Worm (Caenorhabditis elegans) whole organism, L1 larva: ENCODE results near the gene rho-1.

Experiments used
- C04F5.9 ChIP-seq: sonication (generic microtip); optimal IDR thresholded peaks from 2 replicates; lab custom pipeline; 2016; ENCODE audit warnings: missing genetic modification characterization, missing compliant biosample characterization
- C34B4.2 ChIP-seq: sonication (generic microtip); optimal IDR thresholded peaks from 2 replicates; lab custom pipeline; 2017; ENCODE audit warnings: mild to moderate bottlenecking, missing genetic modification characterization, missing compliant biosample characterization
- aha-1 ChIP-seq: fragments of 150-350 bp; optimal IDR thresholded peaks from 2 replicates; lab custom pipeline; 2014; ENCODE audit warnings: missing biosample characterization, missing genetic modification characterization
- alr-1 ChIP-seq: fragments of 200-800 bp; sonication (Bioruptor generic); optimal IDR thresholded peaks from 2 replicates; lab custom pipeline; 2018; ENCODE audit warnings: borderline replicate concordance, mild to moderate bottlenecking, missing genetic modification characterization, missing compliant biosample characterization
- aly-2 ChIP-seq: fragments of 150-350 bp; optimal IDR thresholded peaks from 2 replicates; lab custom pipeline; 2014; ENCODE audit warnings: missing biosample characterization, missing genetic modification characterization
- ama-1 ChIP-seq: fragments of 150-350 bp; optimal IDR thresholded peaks from 2 replicates; lab custom pipeline; 2014
- ceh-63 ChIP-seq: fragments of 200-800 bp; sonication (Bioruptor generic); optimal IDR thresholded peaks from 2 replicates; lab custom pipeline; 2018; ENCODE audit warnings: mild to moderate bottlenecking, missing genetic modification characterization, missing compliant biosample characterization
- ceh-8 ChIP-seq: fragments of 200-800 bp; sonication (Bioruptor generic); optimal IDR thresholded peaks from 2 replicates; lab custom pipeline; 2018; ENCODE audit warnings: mild to moderate bottlenecking, missing genetic modification characterization, moderate library complexity, missing compliant biosample characterization
- ceh-88 ChIP-seq: fragments of 200-800 bp; sonication (Bioruptor generic); IDR thresholded peaks from 2 replicates; pipeline ENCODE4 v1.3.6; 2022; ENCODE audit warnings: missing genetic modification characterization, missing compliant biosample characterization
- dpl-1 ChIP-seq, 3 experiments: fragments of 150-350 bp in 2 of 3; sonication (generic microtip) in 1 of 3; optimal IDR thresholded peaks; 2 replicates each; lab custom pipeline; 2014 to 2017; ENCODE audit warnings: missing biosample characterization in 3 of 3, missing genetic modification characterization in 3 of 3, missing genetic modification reagents in 3 of 3
- dsc-1 ChIP-seq: sonication (generic microtip); optimal IDR thresholded peaks from 2 replicates; lab custom pipeline; 2016; ENCODE audit warnings: mild to moderate bottlenecking, missing genetic modification characterization, missing compliant biosample characterization
- efl-1 ChIP-seq, 4 experiments: fragments of 150-350 bp; optimal IDR thresholded peaks in 3 of 4; peaks in 1 of 4; 1 replicate in 1 of 4; 2 replicates in 3 of 4; lab custom pipeline; 2014; ENCODE audit warnings: missing biosample characterization in 2 of 4, missing genetic modification characterization in 2 of 4, missing genetic modification reagents in 2 of 4
- egl-27 ChIP-seq, 2 experiments: fragments of 150-350 bp in 1 of 2; sonication (generic microtip); optimal IDR thresholded peaks; 3 replicates each; lab custom pipeline; 2017 to 2018; ENCODE audit warnings: missing biosample characterization in 2 of 2, missing genetic modification characterization in 2 of 2, missing genetic modification reagents in 2 of 2
- elt-2 ChIP-seq: sonication (generic microtip); optimal IDR thresholded peaks from 2 replicates; lab custom pipeline; 2016; ENCODE audit warnings: missing genetic modification characterization, mild to moderate bottlenecking, inconsistent platforms, missing compliant biosample characterization, missing genetic modification reagents
- elt-3 ChIP-seq, 6 experiments: fragments of 150-350 bp in 1 of 6; sonication (generic microtip); optimal IDR thresholded peaks; 2 replicates each; lab custom pipeline; 2017 to 2018; ENCODE audit warnings: missing biosample characterization in 6 of 6, missing genetic modification characterization in 6 of 6, inconsistent platforms in 1 of 6
- fkh-10 ChIP-seq: sonication (generic microtip); optimal IDR thresholded peaks from 2 replicates; lab custom pipeline; 2017; ENCODE audit warnings: missing biosample characterization, missing genetic modification reagents, missing genetic modification characterization
- hlh-4 ChIP-seq: sonication (generic microtip); optimal IDR thresholded peaks from 2 replicates; lab custom pipeline; 2016; ENCODE audit warnings: mild to moderate bottlenecking, missing genetic modification characterization, missing compliant biosample characterization
- hpl-2 ChIP-seq: fragments of 150-350 bp; optimal IDR thresholded peaks from 2 replicates; lab custom pipeline; 2014; ENCODE audit warnings: missing biosample characterization, missing genetic modification reagents, missing genetic modification characterization
- irx-1 ChIP-seq: sonication (generic microtip); optimal IDR thresholded peaks from 2 replicates; lab custom pipeline; 2016; ENCODE audit warnings: missing genetic modification characterization, missing compliant biosample characterization
- isw-1 ChIP-seq: fragments of 200-800 bp; sonication (Bioruptor generic); IDR thresholded peaks from 2 replicates; pipeline ENCODE4 v1.3.6; 2022; ENCODE audit warnings: missing genetic modification characterization, missing compliant biosample characterization
- jun-1 ChIP-seq: fragments of 150-350 bp; optimal IDR thresholded peaks from 2 replicates; lab custom pipeline; 2014; ENCODE audit warnings: missing biosample characterization, missing genetic modification reagents, missing genetic modification characterization
- lin-13 ChIP-seq: fragments of 150-350 bp; optimal IDR thresholded peaks from 2 replicates; lab custom pipeline; 2014; ENCODE audit warnings: missing biosample characterization, missing genetic modification reagents, missing genetic modification characterization
- lin-15B ChIP-seq: fragments of 150-350 bp; sonication (generic microtip); optimal IDR thresholded peaks from 3 replicates; lab custom pipeline; 2014; ENCODE audit warnings: missing biosample characterization, missing genetic modification characterization
- lin-35 ChIP-seq, 2 experiments: fragments of 150-350 bp; optimal IDR thresholded peaks; 2 replicates each; lab custom pipeline; 2014; ENCODE audit warnings: missing biosample characterization in 2 of 2, missing genetic modification characterization in 2 of 2, missing genetic modification reagents in 2 of 2
- lin-39 ChIP-seq: fragments of 150-350 bp; optimal IDR thresholded peaks from 2 replicates; lab custom pipeline; 2014; ENCODE audit warnings: missing biosample characterization, missing genetic modification reagents, missing genetic modification characterization
- lsy-2 ChIP-seq, 2 experiments: fragments of 150-350 bp; optimal IDR thresholded peaks; 2 replicates each; lab custom pipeline; 2014; ENCODE audit warnings: missing biosample characterization in 2 of 2, missing genetic modification characterization in 2 of 2
- mab-9 ChIP-seq: fragments of 200-800 bp; sonication (Bioruptor generic); IDR thresholded peaks from 2 replicates; pipeline ENCODE4 v1.3.6; 2022; ENCODE audit warnings: missing genetic modification reagents, missing genetic modification characterization, missing compliant biosample characterization
- mdl-1 ChIP-seq, 2 experiments: fragments of 150-350 bp; optimal IDR thresholded peaks; 2 replicates each; lab custom pipeline; 2014 to 2017; ENCODE audit warnings: missing biosample characterization in 2 of 2, missing genetic modification characterization in 2 of 2, inconsistent platforms in 1 of 2
- mef-2 ChIP-seq: fragments of 150-350 bp; optimal IDR thresholded peaks from 2 replicates; lab custom pipeline; 2014; ENCODE audit warnings: missing biosample characterization, missing genetic modification characterization
- mep-1 ChIP-seq: fragments of 150-350 bp; optimal IDR thresholded peaks from 2 replicates; lab custom pipeline; 2014; ENCODE audit warnings: missing biosample characterization, missing genetic modification characterization
- nhr-11 ChIP-seq: fragments of 150-350 bp; optimal IDR thresholded peaks from 2 replicates; lab custom pipeline; 2014; ENCODE audit warnings: missing biosample characterization, missing genetic modification characterization
- nhr-12 ChIP-seq: sonication (generic microtip); optimal IDR thresholded peaks from 2 replicates; lab custom pipeline; 2017; ENCODE audit warnings: missing biosample characterization, missing genetic modification characterization
- nhr-20 ChIP-seq: sonication (generic microtip); optimal IDR thresholded peaks from 2 replicates; lab custom pipeline; 2016; ENCODE audit warnings: mild to moderate bottlenecking, missing genetic modification characterization, missing compliant biosample characterization
- nhr-237 ChIP-seq: fragments of 150-350 bp; optimal IDR thresholded peaks from 2 replicates; lab custom pipeline; 2014; ENCODE audit warnings: missing biosample characterization, missing genetic modification characterization
- nhr-28 ChIP-seq: fragments of 150-350 bp; optimal IDR thresholded peaks from 2 replicates; lab custom pipeline; 2014; ENCODE audit warnings: missing biosample characterization, missing genetic modification characterization
- nhr-71 ChIP-seq: sonication (generic microtip); optimal IDR thresholded peaks from 2 replicates; lab custom pipeline; 2016; ENCODE audit warnings: mild to moderate bottlenecking, missing genetic modification characterization, moderate library complexity, missing compliant biosample characterization
- nhr-77 ChIP-seq: fragments of 150-350 bp; optimal IDR thresholded peaks from 2 replicates; lab custom pipeline; 2014; ENCODE audit warnings: missing biosample characterization, missing genetic modification characterization
- nhr-84 ChIP-seq: sonication (generic microtip); optimal IDR thresholded peaks from 2 replicates; lab custom pipeline; 2017; ENCODE audit warnings: missing biosample characterization, missing genetic modification characterization
- nhr-85 ChIP-seq: sonication (generic microtip); peaks from one replicate; lab custom pipeline; 2016; ENCODE audit warnings: missing genetic modification characterization, inconsistent platforms, missing compliant biosample characterization
- pax-3 ChIP-seq: fragments of 200-800 bp; sonication (Bioruptor generic); optimal IDR thresholded peaks from 2 replicates; lab custom pipeline; 2018; ENCODE audit warnings: mild to moderate bottlenecking, missing genetic modification characterization, moderate library complexity, missing compliant biosample characterization
- skn-1 ChIP-seq: fragments of 150-350 bp; optimal IDR thresholded peaks from 2 replicates; lab custom pipeline; 2014; ENCODE audit warnings: missing biosample characterization, missing genetic modification characterization
- sptf-1 ChIP-seq: fragments of 150-350 bp; optimal IDR thresholded peaks from 2 replicates; lab custom pipeline; 2014; ENCODE audit warnings: missing biosample characterization, missing genetic modification characterization
- sup-37 ChIP-seq: fragments of 200-800 bp; sonication (Bioruptor generic); optimal IDR thresholded peaks from 2 replicates; lab custom pipeline; 2018; ENCODE audit warnings: mild to moderate bottlenecking, missing genetic modification characterization, missing compliant biosample characterization
- tbx-2 ChIP-seq: sonication (generic microtip); optimal IDR thresholded peaks from 2 replicates; lab custom pipeline; 2016; ENCODE audit warnings: missing genetic modification characterization, missing compliant biosample characterization
- unc-62 ChIP-seq: fragments of 150-350 bp; optimal IDR thresholded peaks from 2 replicates; lab custom pipeline; 2014; ENCODE audit warnings: missing biosample characterization, missing genetic modification reagents, missing genetic modification characterization
- unc-98 ChIP-seq: fragments of 200-800 bp; sonication (Bioruptor generic); IDR thresholded peaks from 2 replicates; pipeline ENCODE4 v1.3.6; 2022; ENCODE audit warnings: missing genetic modification characterization, missing compliant biosample characterization
- zip-4 ChIP-seq: fragments of 200-800 bp; sonication (Bioruptor generic); optimal IDR thresholded peaks from 2 replicates; lab custom pipeline; 2018; ENCODE audit warnings: mild to moderate bottlenecking, missing genetic modification characterization, moderate library complexity, missing compliant biosample characterization
- ztf-11 ChIP-seq, 2 experiments: sonication (generic microtip); optimal IDR thresholded peaks; 2 replicates each; lab custom pipeline; 2016 to 2017; ENCODE audit warnings: missing genetic modification characterization in 2 of 2, missing biosample characterization in 1 of 2, missing compliant biosample characterization in 1 of 2
- ztf-4 ChIP-seq: fragments of 150-350 bp; optimal IDR thresholded peaks from 2 replicates; lab custom pipeline; 2014; ENCODE audit warnings: missing biosample characterization, missing genetic modification characterization

The rho-1 gene

ce11 chrIV:16492327-16492726 is 3.5 kb upstream of the rho-1 start (continued):
- TF ChIP-seq nhr-71 (peak; percentile 95), nhr-11 (tag; lab: Kevin White, UChicago) (no peak), lin-39 (tag; lab: Kevin White, UChicago) (no peak), mdl-1 (tag; optimal IDR thresholded peaks at IDR 0.05; lab: Kevin White, UChicago) (peak in 1 of 2 experiments; percentile 75), alr-1 (no peak), lin-13 (GFP tag; lab: Kevin White, UChicago) (peak; percentile 55), irx-1 (tag; lab: Kevin White, UChicago) (peak; percentile 4), lsy-2 (tag; optimal IDR thresholded peaks at IDR 0.05; lab: Kevin White, UChicago) (peak; percentile 74 to 86), unc-98 (GFP tag; lab: Robert Waterston, UW) (no peak), ceh-63 (no peak), nhr-84 (tag; lab: Kevin White, UChicago) (no peak)

- TF ChIP-seq mef-2 (tag; lab: Kevin White, UChicago), result peak; percentile 37
- peak; percentile 16 for TF ChIP-seq mep-1 (tag; lab: Kevin White, UChicago)
- peak; percentile 39 for TF ChIP-seq nhr-11 (tag; lab: Kevin White, UChicago)
- peak; percentile 77 for TF ChIP-seq nhr-20 (tag; lab: Kevin White, UChicago)
- TF ChIP-seq nhr-237 (tag; lab: Kevin White, UChicago), result peak; percentile 67
- TF ChIP-seq dsc-1 (tag; lab: Kevin White, UChicago), result peak; percentile 59
- TF ChIP-seq sptf-1, result no peak
- TF ChIP-seq C04F5.9 (tag; lab: Kevin White, UChicago), result no peak
- TF ChIP-seq tbx-2 (tag; lab: Kevin White, UChicago), result peak; percentile 72
- peak; percentile 57 for TF ChIP-seq ztf-4 (tag; lab: Kevin White, UChicago)
- peak; percentile 56 for TF ChIP-seq nhr-85
- TF ChIP-seq skn-1 (tag; lab: Kevin White, UChicago), result peak; percentile 28
- TF ChIP-seq hpl-2 (GFP tag; lab: Kevin White, UChicago), result no peak
- TF ChIP-seq nhr-28 (tag; lab: Kevin White, UChicago), result no peak
- peak; percentile 76 for TF ChIP-seq jun-1 (tag; lab: Kevin White, UChicago)
- TF ChIP-seq irx-1 (tag; lab: Kevin White, UChicago), result peak; percentile 62
- peak; percentile 36; the same call in 1 of the 2 replicates for TF ChIP-seq ceh-88 (GFP tag; lab: Robert Waterston, UW)
- TF ChIP-seq unc-98 (GFP tag; lab: Robert Waterston, UW), result no peak
- TF ChIP-seq mab-9, result peak; percentile 46; the same call in 1 of the 2 replicates
- TF ChIP-seq efl-1 (optimal IDR thresholded peaks at IDR 0.05; lab: Kevin White, UChicago), result peak; percentile 61 to 68
- peak; percentile 16 to 87 for TF ChIP-seq efl-1 (GFP tag; optimal IDR thresholded peaks at IDR 0.05 in 1 of 2; lab: Kevin White, UChicago)
- no peak for TF ChIP-seq aly-2
- peak in 1 of 2 experiments; percentile 39 for TF ChIP-seq ztf-11 (tag; optimal IDR thresholded peaks at IDR 0.05; lab: Kevin White, UChicago)
- peak; percentile 33 for TF ChIP-seq nhr-77
- TF ChIP-seq nhr-71, result peak; percentile 85
- TF ChIP-seq hlh-4 (tag; lab: Kevin White, UChicago), result no peak
- TF ChIP-seq alr-1, result no peak
- TF ChIP-seq lsy-2 (tag; optimal IDR thresholded peaks at IDR 0.05; lab: Kevin White, UChicago), result peak; percentile 71 to 79
- no peak for TF ChIP-seq elt-3 (tag; optimal IDR thresholded peaks at IDR 0.05; lab: Kevin White, UChicago)
- no peak for TF ChIP-seq C34B4.2
- no peak for TF ChIP-seq ceh-8 (GFP tag; lab: Kevin White, UChicago)
- peak in 1 of 2 experiments; percentile 60 for TF ChIP-seq mdl-1 (tag; optimal IDR thresholded peaks at IDR 0.05; lab: Kevin White, UChicago)
- TF ChIP-seq nhr-12, result no peak
- TF ChIP-seq sup-37, result peak; percentile 19
- peak; percentile 19 for TF ChIP-seq lin-15B
- TF ChIP-seq fkh-10 (GFP tag; lab: Kevin White, UChicago), result peak; percentile 81
- TF ChIP-seq egl-27 (tag; optimal IDR thresholded peaks at IDR 0.05; lab: Kevin White, UChicago), result peak in 1 of 2 experiments; percentile 27
- TF ChIP-seq dpl-1 (GFP tag; optimal IDR thresholded peaks at IDR 0.05; lab: Kevin White, UChicago), result peak in 2 of 3 experiments; percentile 27 to 35
- TF ChIP-seq lin-35 (GFP tag; optimal IDR thresholded peaks at IDR 0.05; lab: Kevin White, UChicago), result peak; percentile 24 to 75
- peak; percentile 33 for TF ChIP-seq zip-4 (GFP tag; lab: Kevin White, UChicago)
- TF ChIP-seq isw-1 (GFP tag; lab: Robert Waterston, UW), result peak; percentile 62
- no peak for TF ChIP-seq ama-1 (lab: Kevin White, UChicago)
- TF ChIP-seq elt-2 (tag; lab: Kevin White, UChicago), result peak; percentile 20
- no peak for TF ChIP-seq unc-62 (GFP tag; lab: Kevin White, UChicago)
- no peak for TF ChIP-seq aha-1 (tag; lab: Kevin White, UChicago)
- TF ChIP-seq pax-3 (tag; lab: Kevin White, UChicago), result peak; percentile 58
Measured at ce11 chrIV:16491411-16492036, 2.7 kb upstream of the rho-1 start.
